Worm (Caenorhabditis elegans) whole organism, L4 larva: ENCODE results near the gene hif-1.

Source experiments
- D1046.2 ChIP-seq: fragments of 200-800 bp; sonication (Bioruptor generic); IDR thresholded peaks from 2 replicates; pipeline ENCODE4 v1.3.6; 2022; ENCODE audit warnings: missing genetic modification characterization, missing compliant biosample characterization
- F37D6.2 ChIP-seq: sonication (generic microtip); optimal IDR thresholded peaks from 2 replicates; lab custom pipeline; 2016; ENCODE audit warnings: mild to moderate bottlenecking, missing genetic modification characterization, missing compliant biosample characterization
- R02D3.7 ChIP-seq: fragments of 150-350 bp; sonication (generic microtip); optimal IDR thresholded peaks from 3 replicates; lab custom pipeline; 2014; ENCODE audit warnings: missing biosample characterization, missing genetic modification characterization
- Y75B8A.6 ChIP-seq: fragments of 200-800 bp; sonication (Bioruptor generic); IDR thresholded peaks from 2 replicates; pipeline ENCODE4 v1.3.6; 2022; ENCODE audit warnings: missing genetic modification reagents, missing genetic modification characterization, missing compliant biosample characterization
- aly-2 ChIP-seq: sonication (generic microtip); optimal IDR thresholded peaks from 2 replicates; lab custom pipeline; 2018; ENCODE audit warnings: missing biosample characterization, missing genetic modification characterization
- ama-1 ChIP-seq: fragments of 150-350 bp; optimal IDR thresholded peaks from 2 replicates; lab custom pipeline; 2014; ENCODE audit warnings: inconsistent platforms, mixed read lengths
- ceh-28 ChIP-seq: fragments of 150-350 bp; optimal IDR thresholded peaks from 2 replicates; lab custom pipeline; 2014; ENCODE audit warnings: missing biosample characterization, missing genetic modification reagents, missing genetic modification characterization
- ces-1 ChIP-seq: fragments of 150-350 bp; sonication (generic microtip); optimal IDR thresholded peaks from 4 replicates; lab custom pipeline; 2014; ENCODE audit warnings: missing biosample characterization, missing genetic modification reagents, missing genetic modification characterization
- cey-2 ChIP-seq: sonication (generic microtip); optimal IDR thresholded peaks from 3 replicates; lab custom pipeline; 2017; ENCODE audit warnings: missing genetic modification characterization, mild to moderate bottlenecking, missing compliant biosample characterization, antibody characterized with exemption, borderline replicate concordance; ENCODE audit not compliant: insufficient read depth
- ctbp-1 ChIP-seq: fragments of 200-800 bp; sonication (Bioruptor generic); IDR thresholded peaks from 2 replicates; pipeline ENCODE4 v1.3.6; 2022; ENCODE audit warnings: missing genetic modification reagents, missing genetic modification characterization, missing compliant biosample characterization
- daf-16 ChIP-seq, 3 experiments: sonication (generic microtip); optimal IDR thresholded peaks; 2 replicates each; lab custom pipeline; 2016 to 2017; ENCODE audit warnings: missing genetic modification characterization in 3 of 3, missing genetic modification reagents in 3 of 3, mild to moderate bottlenecking in 2 of 3, missing compliant biosample characterization in 2 of 3, missing biosample characterization in 1 of 3, moderate library complexity in 1 of 3
- daf-19 ChIP-seq: fragments of 200-800 bp; sonication (Bioruptor generic); conservative IDR thresholded peaks from 2 replicates; pipeline ENCODE4 v1.3.6; 2022; ENCODE audit warnings: missing genetic modification characterization, missing compliant biosample characterization
- dmd-6 ChIP-seq: fragments of 200-800 bp; sonication (Bioruptor generic); IDR thresholded peaks from 2 replicates; pipeline ENCODE4 v1.3.6; 2022; ENCODE audit warnings: missing genetic modification reagents, missing genetic modification characterization, missing compliant biosample characterization
- dmd-9 ChIP-seq: fragments of 200-800 bp; sonication (Bioruptor generic); IDR thresholded peaks from 2 replicates; pipeline ENCODE4 v1.3.6; 2022; ENCODE audit warnings: missing genetic modification reagents, missing genetic modification characterization, missing compliant biosample characterization
- duxl-1 ChIP-seq: sonication (generic microtip); optimal IDR thresholded peaks from 2 replicates; lab custom pipeline; 2016; ENCODE audit warnings: mild to moderate bottlenecking, missing genetic modification characterization, moderate library complexity, missing compliant biosample characterization; ENCODE audit not compliant: poor library complexity
- dve-1 ChIP-seq: sonication (generic microtip); optimal IDR thresholded peaks from 2 replicates; lab custom pipeline; 2017; ENCODE audit warnings: antibody characterized with exemption, mild to moderate bottlenecking, missing genetic modification characterization, missing compliant biosample characterization; ENCODE audit not compliant: insufficient read depth
- egl-27 ChIP-seq: sonication (generic microtip); optimal IDR thresholded peaks from 3 replicates; lab custom pipeline; 2017; ENCODE audit warnings: missing biosample characterization, missing genetic modification reagents, missing genetic modification characterization
- fkh-10 ChIP-seq: fragments of 150-350 bp; optimal IDR thresholded peaks from 2 replicates; lab custom pipeline; 2014; ENCODE audit warnings: missing biosample characterization, missing genetic modification reagents, missing genetic modification characterization
- hlh-11 ChIP-seq: fragments of 200-800 bp; sonication (Bioruptor generic); optimal IDR thresholded peaks from 2 replicates; lab custom pipeline; 2018; ENCODE audit warnings: mild to moderate bottlenecking, missing genetic modification characterization, missing compliant biosample characterization
- hlh-30 ChIP-seq: sonication (generic microtip); optimal IDR thresholded peaks from 2 replicates; lab custom pipeline; 2017; ENCODE audit warnings: antibody characterized with exemption, mild to moderate bottlenecking, missing genetic modification characterization, missing compliant biosample characterization; ENCODE audit not compliant: insufficient read depth
- hmg-1.1 ChIP-seq: fragments of 200-800 bp; sonication (Bioruptor generic); IDR thresholded peaks from 2 replicates; pipeline ENCODE4 v1.3.6; 2022; ENCODE audit warnings: missing genetic modification reagents, missing genetic modification characterization, missing compliant biosample characterization
- lin-38 ChIP-seq: fragments of 200-800 bp; sonication (Bioruptor generic); IDR thresholded peaks from 2 replicates; pipeline ENCODE4 v1.3.6; 2022; ENCODE audit warnings: missing genetic modification reagents, missing genetic modification characterization, missing compliant biosample characterization
- lin-39 ChIP-seq: fragments of 150-350 bp; optimal IDR thresholded peaks from 2 replicates; lab custom pipeline; 2014; ENCODE audit warnings: missing biosample characterization, missing genetic modification reagents, missing genetic modification characterization
- madf-9 ChIP-seq: fragments of 200-800 bp; sonication (Bioruptor generic); conservative IDR thresholded peaks from 2 replicates; pipeline ENCODE4 v1.3.6; 2022; ENCODE audit warnings: missing genetic modification reagents, missing genetic modification characterization, missing compliant biosample characterization
- mdl-1 ChIP-seq, 2 experiments: fragments of 150-350 bp in 1 of 2; sonication (generic microtip) in 1 of 2; optimal IDR thresholded peaks; 2 replicates each; lab custom pipeline; 2014 to 2017; ENCODE audit warnings: missing biosample characterization in 2 of 2, missing genetic modification characterization in 2 of 2
- mdt-29 ChIP-seq: fragments of 200-800 bp; sonication (Bioruptor generic); IDR thresholded peaks from 2 replicates; pipeline ENCODE4 v1.3.6; 2022; ENCODE audit warnings: missing genetic modification reagents, missing genetic modification characterization, missing compliant biosample characterization
- mxl-3 ChIP-seq: fragments of 200-800 bp; sonication (Bioruptor generic); optimal IDR thresholded peaks from 2 replicates; lab custom pipeline; 2018; ENCODE audit warnings: mild to moderate bottlenecking, missing genetic modification characterization, missing compliant biosample characterization
- nhr-111 ChIP-seq: fragments of 200-800 bp; sonication (Bioruptor generic); optimal IDR thresholded peaks from 2 replicates; lab custom pipeline; 2018; ENCODE audit warnings: mild to moderate bottlenecking, missing genetic modification characterization, missing compliant biosample characterization
- nhr-28 ChIP-seq: fragments of 150-350 bp; optimal IDR thresholded peaks from 2 replicates; lab custom pipeline; 2014; ENCODE audit warnings: missing biosample characterization, missing genetic modification characterization
- nhr-42 ChIP-seq: fragments of 200-800 bp; sonication (Bioruptor generic); IDR thresholded peaks from 2 replicates; pipeline ENCODE4 v1.3.6; 2022; ENCODE audit warnings: missing genetic modification characterization, missing compliant biosample characterization
- nhr-6 ChIP-seq: fragments of 150-350 bp; optimal IDR thresholded peaks from 2 replicates; lab custom pipeline; 2014; ENCODE audit warnings: missing biosample characterization, missing genetic modification characterization
- nhr-76 ChIP-seq: fragments of 150-350 bp; optimal IDR thresholded peaks from 2 replicates; lab custom pipeline; 2014; ENCODE audit warnings: missing biosample characterization, missing genetic modification characterization
- pha-4 ChIP-seq, 2 experiments: fragments of 150-350 bp in 1 of 2; fragments of 200-800 bp in 1 of 2; sonication (Bioruptor generic) in 1 of 2; IDR thresholded peaks in 1 of 2; optimal IDR thresholded peaks in 1 of 2; 2 replicates each; pipeline versions ENCODE4 v1.3.6 to Lab custom; 2014 to 2022; ENCODE audit warnings: missing genetic modification characterization in 2 of 2, missing genetic modification reagents in 2 of 2, missing biosample characterization in 1 of 2, missing compliant biosample characterization in 1 of 2
- pqm-1 ChIP-seq: sonication (generic microtip); optimal IDR thresholded peaks from 2 replicates; lab custom pipeline; 2017; ENCODE audit warnings: missing biosample characterization, missing genetic modification characterization
- saeg-2 ChIP-seq: fragments of 200-800 bp; sonication (Bioruptor generic); IDR thresholded peaks from 2 replicates; pipeline ENCODE4 v1.3.6; 2022; ENCODE audit warnings: missing genetic modification reagents, missing genetic modification characterization, missing compliant biosample characterization
- skn-1 ChIP-seq: fragments of 150-350 bp; optimal IDR thresholded peaks from 2 replicates; lab custom pipeline; 2014; ENCODE audit warnings: missing biosample characterization, missing genetic modification characterization
- spr-3 ChIP-seq: fragments of 200-800 bp; sonication (Bioruptor generic); optimal IDR thresholded peaks from 2 replicates; lab custom pipeline; 2018; ENCODE audit warnings: mild to moderate bottlenecking, missing genetic modification characterization, missing compliant biosample characterization
- unc-62 ChIP-seq, 3 experiments: fragments of 150-350 bp in 1 of 3; sonication (generic microtip); optimal IDR thresholded peaks in 2 of 3; peaks in 1 of 3; 1 replicate in 1 of 3; 2 replicates in 2 of 3; lab custom pipeline; 2014 to 2017; ENCODE audit warnings: missing biosample characterization in 3 of 3, missing genetic modification characterization in 3 of 3, missing genetic modification reagents in 3 of 3, missing genotype in 1 of 3
- vab-7 ChIP-seq: fragments of 200-800 bp; sonication (Bioruptor generic); IDR thresholded peaks from 2 replicates; pipeline ENCODE4 v1.3.6; 2022; ENCODE audit warnings: missing genetic modification reagents, missing genetic modification characterization, missing compliant biosample characterization
- zfp-3 ChIP-seq: fragments of 200-800 bp; sonication (Bioruptor generic); conservative IDR thresholded peaks from 2 replicates; pipeline ENCODE4 v1.3.6; 2022; ENCODE audit warnings: missing genetic modification reagents, missing genetic modification characterization, missing compliant biosample characterization
- zip-11 ChIP-seq: fragments of 200-800 bp; sonication (Bioruptor generic); IDR thresholded peaks from 2 replicates; pipeline ENCODE4 v1.3.6; 2022; ENCODE audit warnings: missing genetic modification characterization, missing compliant biosample characterization
- zip-2 ChIP-seq: fragments of 150-350 bp; optimal IDR thresholded peaks from 2 replicates; lab custom pipeline; 2014; ENCODE audit warnings: missing biosample characterization, missing genetic modification characterization
- ztf-11 ChIP-seq: fragments of 150-350 bp; optimal IDR thresholded peaks from 2 replicates; lab custom pipeline; 2014; ENCODE audit warnings: missing biosample characterization, missing genetic modification characterization

hif-1 gene

DNA sequence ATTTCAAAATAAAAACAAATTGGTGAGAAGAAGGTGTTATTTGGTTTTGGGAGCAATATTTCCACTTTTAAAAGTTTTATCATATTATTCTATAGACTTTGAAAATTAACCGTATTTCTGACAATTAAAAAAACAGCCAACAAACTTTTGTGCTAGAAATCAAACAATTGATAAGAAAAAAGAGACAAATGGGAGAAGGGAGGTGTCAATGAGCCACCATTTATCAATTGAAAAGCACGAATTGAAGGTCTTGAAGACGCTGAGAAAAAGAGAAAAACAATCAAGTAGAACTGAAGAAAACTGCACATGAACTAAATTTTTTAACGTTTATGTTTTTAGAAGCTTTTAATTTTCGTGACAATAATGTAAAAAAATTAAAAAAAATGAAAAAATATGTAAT is 9.4 kb upstream of the hif-1 start:
- TF ChIP-seq nhr-28 (tag; lab: Kevin White, UChicago) (peak; percentile 67), ama-1 (lab: Kevin White, UChicago) (no peak), dmd-6 (peak; percentile 59), daf-16 (GFP tag; optimal IDR thresholded peaks at IDR 0.05; lab: Kevin White, UChicago) (no peak), daf-16 (tag; optimal IDR thresholded peaks at IDR 0.05; lab: Kevin White, UChicago) (peak; percentile 70), mdt-29 (GFP tag; lab: Robert Waterston, UW) (no peak), ctbp-1 (GFP tag; lab: Robert Waterston, UW) (no peak), nhr-76 (tag; lab: Kevin White, UChicago) (no peak), madf-9 (GFP tag; lab: Robert Waterston, UW) (no peak), hlh-30 (peak; percentile 13), ceh-28 (tag; lab: Kevin White, UChicago) (no peak), nhr-6 (tag; lab: Kevin White, UChicago) (no peak), hlh-11 (tag; lab: Kevin White, UChicago) (peak; percentile 56), daf-19 (GFP tag; lab: Robert Waterston, UW) (no peak), dve-1 (peak; percentile 63), pha-4 (GFP tag; IDR thresholded peaks at IDR 0.05; lab: Robert Waterston, UW) (no peak), pha-4 (tag; optimal IDR thresholded peaks at IDR 0.05; lab: Kevin White, UChicago) (peak; percentile 87), pqm-1 (tag; lab: Kevin White, UChicago) (peak; percentile 69), skn-1 (tag; lab: Kevin White, UChicago) (no peak), vab-7 (no peak)

DNA sequence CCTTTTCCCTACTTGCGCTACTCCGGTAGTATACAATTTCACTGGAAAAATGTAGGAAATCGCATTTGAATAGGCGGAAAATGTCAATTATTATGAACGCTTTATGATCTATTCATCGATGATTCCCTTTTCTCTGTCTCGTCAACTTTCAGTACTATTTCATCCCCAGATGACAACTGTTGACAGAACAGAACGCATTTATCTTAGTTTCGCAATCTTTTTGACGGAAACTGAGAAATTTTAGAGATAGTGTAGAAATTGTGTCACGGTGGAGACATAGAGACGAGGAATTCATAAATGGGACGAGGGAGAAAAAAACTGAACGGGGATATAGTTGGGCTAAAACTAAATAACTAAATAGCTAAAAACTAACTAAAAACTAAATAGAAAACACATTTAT is 8.5 kb upstream of the hif-1 start:
- no peak for TF ChIP-seq mxl-3 (GFP tag; lab: Kevin White, UChicago)
- no peak for TF ChIP-seq D1046.2 (GFP tag; lab: Robert Waterston, UW)
- peak in 1 of 2 experiments; percentile 69 for TF ChIP-seq unc-62 (GFP tag; optimal IDR thresholded peaks at IDR 0.05 in 1 of 2; lab: Kevin White, UChicago)
- no peak for TF ChIP-seq unc-62 (tag; optimal IDR thresholded peaks at IDR 0.05; lab: Kevin White, UChicago)
- no peak for TF ChIP-seq nhr-111 (GFP tag; lab: Kevin White, UChicago)
- no peak for TF ChIP-seq spr-3 (GFP tag; lab: Kevin White, UChicago)
- no peak for TF ChIP-seq zfp-3 (GFP tag; lab: Robert Waterston, UW)

DNA sequence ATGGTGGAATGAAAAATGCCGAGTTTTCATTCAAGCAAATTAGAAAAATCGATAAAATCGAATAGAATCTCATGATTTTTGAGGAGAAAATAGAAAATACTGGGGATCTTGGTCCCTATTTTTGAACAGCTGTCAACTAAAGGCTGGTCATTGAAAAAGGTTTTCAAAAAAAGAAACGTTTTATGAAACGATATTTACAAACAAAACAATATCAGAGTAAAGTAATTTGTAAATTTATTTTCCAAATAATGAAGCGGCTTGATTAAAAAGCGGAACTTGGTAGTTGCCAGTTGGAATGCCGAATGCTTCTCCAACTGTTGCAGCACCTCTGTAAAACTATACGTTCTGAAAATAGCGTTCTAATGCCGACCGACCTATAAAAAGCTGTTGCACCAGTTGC is 6.6 kb upstream of the hif-1 start, which contains the start of gene F38A6.5:
F38A6.5 (minus strand) TSS at position 101 of the 400 bp plus-strand sequence.
- TF ChIP-seq ztf-11 (tag; lab: Kevin White, UChicago) (no peak), nhr-76 (tag; lab: Kevin White, UChicago) (no peak), Y75B8A.6 (GFP tag; lab: Robert Waterston, UW) (no peak), lin-39 (tag; lab: Kevin White, UChicago) (no peak), fkh-10 (GFP tag; lab: Kevin White, UChicago) (no peak)

DNA sequence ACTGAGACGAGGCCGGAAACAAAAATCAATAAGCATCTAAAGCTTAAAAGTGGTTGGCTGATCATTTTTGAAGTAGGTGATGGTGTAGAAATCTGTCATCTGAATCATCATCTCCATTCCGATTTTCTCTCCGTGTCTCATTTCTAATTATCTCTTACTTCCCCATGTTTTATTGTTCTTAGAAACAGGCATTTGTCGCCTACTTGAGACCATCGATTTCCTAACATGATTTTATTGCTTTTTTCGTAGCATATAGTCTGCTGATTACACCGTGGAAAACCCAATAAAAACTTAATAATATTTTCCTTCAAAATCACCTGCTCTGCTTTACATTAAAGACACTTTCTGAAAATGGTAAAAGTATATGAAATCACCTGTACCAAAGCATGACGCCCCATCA is 4.9 kb upstream of the hif-1 start, which contains the start of gene F38A6.4:
F38A6.4 (minus strand) TSS at position 101 of the 400 bp plus-strand sequence.
- TF ChIP-seq saeg-2 (GFP tag; lab: Robert Waterston, UW) (no peak), dmd-9 (GFP tag; lab: Robert Waterston, UW) (no peak), hlh-30 (peak; percentile 29), mdl-1 (tag; optimal IDR thresholded peaks at IDR 0.05; lab: Kevin White, UChicago) (no peak), lin-38 (GFP tag; lab: Robert Waterston, UW) (no peak), aly-2 (tag; lab: Kevin White, UChicago) (no peak), F37D6.2 (tag; lab: Kevin White, UChicago) (no peak), Y75B8A.6 (GFP tag; lab: Robert Waterston, UW) (no peak), unc-62 (GFP tag; optimal IDR thresholded peaks at IDR 0.05 in 1 of 2; lab: Kevin White, UChicago) (peak in 1 of 2 experiments; percentile 84), unc-62 (tag; optimal IDR thresholded peaks at IDR 0.05; lab: Kevin White, UChicago) (no peak), ctbp-1 (GFP tag; lab: Robert Waterston, UW) (no peak), zip-11 (GFP tag; lab: Robert Waterston, UW) (no peak), duxl-1 (tag; lab: Kevin White, UChicago) (no peak), dve-1 (peak; percentile 11), nhr-42 (GFP tag; lab: Robert Waterston, UW) (no peak), R02D3.7 (tag; lab: Kevin White, UChicago) (no peak), ces-1 (no peak), hmg-1.1 (GFP tag; lab: Robert Waterston, UW) (no peak), egl-27 (no peak), daf-16 (GFP tag; optimal IDR thresholded peaks at IDR 0.05; lab: Kevin White, UChicago) (no peak), daf-16 (tag; optimal IDR thresholded peaks at IDR 0.05; lab: Kevin White, UChicago) (peak; percentile 11), cey-2 (tag; lab: Kevin White, UChicago) (no peak), spr-3 (GFP tag; lab: Kevin White, UChicago) (no peak), zip-2 (tag; lab: Kevin White, UChicago) (no peak)
